Fruit fly (Drosophila melanogaster) whole organism, embryonic: Measurements from ENCODE around the gene nAChRbeta1.

Source experiments
- Asciz ChIP-seq: fragments of 200-800 bp; sonication (Bioruptor generic); optimal IDR thresholded peaks from 2 replicates; lab custom pipeline; 2017; ENCODE audit warnings: missing biosample characterization, mild to moderate bottlenecking, missing genetic modification characterization, missing genetic modification reagents
- Bteb2 ChIP-seq: fragments of 200-800 bp; sonication (Bioruptor generic); optimal IDR thresholded peaks from 2 replicates; lab custom pipeline; 2016; ENCODE audit warnings: missing biosample characterization, missing genetic modification characterization
- CG10431 ChIP-seq: fragments of 200-800 bp; sonication (Bioruptor generic); optimal IDR thresholded peaks from 3 replicates; lab custom pipeline; 2018; ENCODE audit warnings: missing biosample characterization, mild to moderate bottlenecking, missing genetic modification characterization
- CG10959 ChIP-seq: fragments of 200-800 bp; sonication (Bioruptor generic); IDR thresholded peaks from 2 replicates; pipeline ENCODE4 v1.3.6; 2022; ENCODE audit warnings: missing biosample characterization, missing genetic modification characterization
- CG10979 ChIP-seq: fragments of 200-800 bp; sonication (Bioruptor generic); optimal IDR thresholded peaks from 2 replicates; lab custom pipeline; 2018; ENCODE audit warnings: missing biosample characterization, mild to moderate bottlenecking, missing genetic modification characterization, moderate library complexity
- CG1233 ChIP-seq: fragments of 200-800 bp; sonication (Bioruptor generic); optimal IDR thresholded peaks from 4 replicates; lab custom pipeline; 2018; ENCODE audit warnings: missing biosample characterization, mild to moderate bottlenecking, missing genetic modification characterization
- CG12769 ChIP-seq: fragments of 200-800 bp; sonication (Bioruptor generic); optimal IDR thresholded peaks from 2 replicates; lab custom pipeline; 2019; ENCODE audit warnings: missing biosample characterization, mild to moderate bottlenecking, missing genetic modification characterization, moderate library complexity
- CG13296 ChIP-seq: fragments of 200-800 bp; sonication (Bioruptor generic); optimal IDR thresholded peaks from 3 replicates; lab custom pipeline; 2018; ENCODE audit warnings: missing biosample characterization, mild to moderate bottlenecking, missing genetic modification characterization
- CG15601 ChIP-seq: fragments of 200-800 bp; sonication (Bioruptor generic); optimal IDR thresholded peaks from 3 replicates; lab custom pipeline; 2019; ENCODE audit warnings: missing biosample characterization, mild to moderate bottlenecking, missing genetic modification characterization, moderate library complexity
- CG17912 ChIP-seq: fragments of 200-800 bp; sonication (Bioruptor generic); optimal IDR thresholded peaks from 2 replicates; lab custom pipeline; 2018; ENCODE audit warnings: missing biosample characterization, mild to moderate bottlenecking, missing genetic modification characterization
- CG18764 ChIP-seq: fragments of 200-800 bp; sonication (Bioruptor generic); optimal IDR thresholded peaks from 3 replicates; lab custom pipeline; 2016; ENCODE audit warnings: missing biosample characterization, missing genetic modification characterization
- CG2116 ChIP-seq: fragments of 200-800 bp; sonication (Bioruptor generic); optimal IDR thresholded peaks from 3 replicates; lab custom pipeline; 2018; ENCODE audit warnings: missing biosample characterization, mild to moderate bottlenecking, missing genetic modification characterization
- CG2712 ChIP-seq: fragments of 200-800 bp; optimal IDR thresholded peaks from 3 replicates; lab custom pipeline; 2019; ENCODE audit warnings: missing biosample characterization, mild to moderate bottlenecking, missing genetic modification characterization, moderate library complexity
- CG33557 ChIP-seq: fragments of 200-800 bp; sonication (Bioruptor generic); optimal IDR thresholded peaks from 2 replicates; lab custom pipeline; 2019; ENCODE audit warnings: missing biosample characterization, mild to moderate bottlenecking, missing genetic modification characterization, moderate library complexity
- CG4617 ChIP-seq: fragments of 200-800 bp; sonication (Bioruptor generic); optimal IDR thresholded peaks from 3 replicates; lab custom pipeline; 2016; ENCODE audit warnings: missing biosample characterization, missing genetic modification characterization, borderline replicate concordance
- CG4854 ChIP-seq: fragments of 200-800 bp; sonication (Bioruptor generic); optimal IDR thresholded peaks from 2 replicates; lab custom pipeline; 2016; ENCODE audit warnings: missing biosample characterization, missing genetic modification characterization, inconsistent platforms
- CG7928 ChIP-seq: fragments of 200-800 bp; sonication (Bioruptor generic); optimal IDR thresholded peaks from 2 replicates; lab custom pipeline; 2017; ENCODE audit warnings: missing biosample characterization, mild to moderate bottlenecking, missing genetic modification characterization
- CG7987 ChIP-seq: fragments of 200-800 bp; sonication (Bioruptor generic); optimal IDR thresholded peaks from 2 replicates; lab custom pipeline; 2018; ENCODE audit warnings: missing biosample characterization, mild to moderate bottlenecking, missing genetic modification characterization, moderate library complexity
- CG8089 ChIP-seq: fragments of 200-800 bp; sonication (Bioruptor generic); optimal IDR thresholded peaks from 3 replicates; lab custom pipeline; 2016; ENCODE audit warnings: missing biosample characterization, missing genetic modification characterization
- CG8765 ChIP-seq: fragments of 200-800 bp; sonication (Bioruptor generic); IDR thresholded peaks from 2 replicates; pipeline ENCODE4 v1.3.6; 2022; ENCODE audit warnings: missing biosample characterization, missing genetic modification characterization
- CHES-1-like ChIP-seq: fragments of 200-800 bp; sonication (Bioruptor generic); optimal IDR thresholded peaks from 2 replicates; lab custom pipeline; 2016; ENCODE audit warnings: missing biosample characterization, missing genetic modification characterization
- CkIIα-i1 ChIP-seq: fragments of 200-800 bp; sonication (Bioruptor generic); IDR thresholded peaks from 2 replicates; pipeline ENCODE4 v1.3.6; 2022; ENCODE audit warnings: missing biosample characterization, missing genetic modification characterization
- HLH4C ChIP-seq: fragments of 200-800 bp; sonication (Bioruptor generic); IDR thresholded peaks from 3 replicates; pipeline ENCODE4 v1.3.6; 2022; ENCODE audit warnings: missing biosample characterization, missing genetic modification characterization; ENCODE audit not compliant: partially characterized antibody
- Lpt ChIP-seq: fragments of >200 bp; optimal IDR thresholded peaks from 2 replicates; lab custom pipeline; 2018; ENCODE audit warnings: missing biosample characterization, missing genetic modification characterization
- Mes4 ChIP-seq: fragments of 200-800 bp; sonication (Bioruptor generic); optimal IDR thresholded peaks from 2 replicates; lab custom pipeline; 2016; ENCODE audit warnings: missing biosample characterization, missing genetic modification characterization
- NC2β ChIP-seq: fragments of 200-800 bp; sonication (Bioruptor generic); optimal IDR thresholded peaks from 2 replicates; lab custom pipeline; 2016; ENCODE audit warnings: missing biosample characterization, missing genetic modification characterization
- Opbp ChIP-seq: fragments of 200-800 bp; sonication (Bioruptor generic); IDR thresholded peaks from 3 replicates; pipeline ENCODE4 v1.3.6; 2022; ENCODE audit warnings: missing biosample characterization, missing genetic modification characterization; ENCODE audit not compliant: partially characterized antibody
- PHDP ChIP-seq: fragments of 200-800 bp; sonication (Bioruptor generic); optimal IDR thresholded peaks from 3 replicates; lab custom pipeline; 2018; ENCODE audit warnings: missing biosample characterization, mild to moderate bottlenecking, missing genetic modification characterization, moderate library complexity
- Ravus ChIP-seq: fragments of 200-800 bp; sonication (Bioruptor generic); IDR thresholded peaks from 2 replicates; pipeline ENCODE4 v1.3.6; 2022; ENCODE audit warnings: missing biosample characterization, missing genetic modification characterization
- Side ChIP-seq: fragments of 200-800 bp; sonication (Bioruptor generic); optimal IDR thresholded peaks from 2 replicates; lab custom pipeline; 2016; ENCODE audit warnings: missing biosample characterization, missing genetic modification characterization
- Sin3A ChIP-seq: fragments of >200 bp; optimal IDR thresholded peaks from 2 replicates; lab custom pipeline; 2018
- Six4 ChIP-seq: fragments of 200-800 bp; sonication (Bioruptor generic); optimal IDR thresholded peaks from 2 replicates; lab custom pipeline; 2016; ENCODE audit warnings: missing biosample characterization, missing genetic modification characterization
- ap ChIP-seq: fragments of 200-800 bp; sonication (Bioruptor generic); IDR thresholded peaks from 2 replicates; pipeline ENCODE4 v1.3.6; 2022; ENCODE audit warnings: missing biosample characterization, missing genetic modification characterization
- ara ChIP-seq: fragments of 200-800 bp; sonication (Bioruptor generic); IDR thresholded peaks from 2 replicates; pipeline ENCODE4 v1.3.6; 2022; ENCODE audit warnings: missing biosample characterization, missing genetic modification characterization
- bowl ChIP-seq: fragments of 200-800 bp; sonication (Bioruptor generic); IDR thresholded peaks from 2 replicates; pipeline ENCODE4 v1.3.6; 2022; ENCODE audit warnings: missing biosample characterization, missing genetic modification characterization
- corto ChIP-seq: fragments of 200-800 bp; sonication (Bioruptor generic); optimal IDR thresholded peaks from 2 replicates; lab custom pipeline; 2016; ENCODE audit warnings: missing biosample characterization, mild to moderate bottlenecking, missing genetic modification characterization, moderate library complexity
- danr ChIP-seq: fragments of 200-800 bp; sonication (Bioruptor generic); IDR thresholded peaks from 2 replicates; pipeline ENCODE4 v1.3.6; 2022; ENCODE audit warnings: missing biosample characterization, missing genetic modification characterization
- dmrt11E ChIP-seq: fragments of 200-800 bp; sonication (Bioruptor generic); optimal IDR thresholded peaks from 3 replicates; lab custom pipeline; 2018; ENCODE audit warnings: missing biosample characterization, mild to moderate bottlenecking, missing genetic modification characterization, moderate library complexity
- en ChIP-seq: fragments of 200-800 bp; sonication (Bioruptor generic); optimal IDR thresholded peaks from 2 replicates; lab custom pipeline; 2016; ENCODE audit warnings: missing biosample characterization, missing genetic modification characterization
- eve ChIP-seq, 2 experiments: fragments of >200 bp; optimal IDR thresholded peaks; 2 replicates each; lab custom pipeline; 2017; ENCODE audit warnings: missing biosample characterization in 2 of 2, missing genetic modification characterization in 2 of 2
- grn ChIP-seq: fragments of 200-800 bp; sonication (Bioruptor generic); optimal IDR thresholded peaks from 3 replicates; lab custom pipeline; 2017; ENCODE audit warnings: missing biosample characterization, missing genetic modification characterization
- gro ChIP-seq: fragments of 200-800 bp; sonication (Bioruptor generic); optimal IDR thresholded peaks from 2 replicates; lab custom pipeline; 2016; ENCODE audit warnings: missing biosample characterization, missing genetic modification characterization
- h ChIP-seq: fragments of >200 bp; optimal IDR thresholded peaks from 2 replicates; lab custom pipeline; 2017
- ham ChIP-seq: fragments of 200-800 bp; sonication (Bioruptor generic); IDR thresholded peaks from 2 replicates; pipeline ENCODE4 v1.3.6; 2022; ENCODE audit warnings: missing biosample characterization, missing genetic modification characterization
- nmo ChIP-seq: fragments of 200-800 bp; sonication (Bioruptor generic); optimal IDR thresholded peaks from 2 replicates; lab custom pipeline; 2018; ENCODE audit warnings: missing biosample characterization, mild to moderate bottlenecking, missing genetic modification characterization, moderate library complexity
- nom ChIP-seq: fragments of 200-800 bp; sonication (Bioruptor generic); optimal IDR thresholded peaks from 2 replicates; lab custom pipeline; 2017; ENCODE audit warnings: missing biosample characterization, missing genetic modification characterization, mild to moderate bottlenecking, moderate library complexity, missing genetic modification reagents
- odd ChIP-seq: fragments of 200-800 bp; sonication (Bioruptor generic); optimal IDR thresholded peaks from 2 replicates; lab custom pipeline; 2017; ENCODE audit warnings: missing biosample characterization, mild to moderate bottlenecking, missing genetic modification characterization
- phol ChIP-seq: fragments of 200-800 bp; sonication (Bioruptor generic); optimal IDR thresholded peaks from 3 replicates; lab custom pipeline; 2018; ENCODE audit warnings: missing biosample characterization, mild to moderate bottlenecking, missing genetic modification characterization, moderate library complexity
- rib ChIP-seq: fragments of 200-800 bp; sonication (Bioruptor generic); IDR thresholded peaks from 2 replicates; pipeline ENCODE4 v1.3.6; 2022; ENCODE audit warnings: missing biosample characterization, missing genetic modification characterization
- toy ChIP-seq: fragments of 200-800 bp; sonication (Bioruptor generic); IDR thresholded peaks from 2 replicates; pipeline ENCODE4 v1.3.6; 2022; ENCODE audit warnings: missing biosample characterization, missing genetic modification characterization
- yki ChIP-seq: fragments of >200 bp; optimal IDR thresholded peaks from 3 replicates; lab custom pipeline; 2018
- z ChIP-seq: fragments of 200-800 bp; sonication (Bioruptor generic); IDR thresholded peaks from 3 replicates; pipeline ENCODE4 v1.3.6; 2022; ENCODE audit warnings: missing biosample characterization, missing genetic modification characterization

The nAChRbeta1 gene

DNA sequence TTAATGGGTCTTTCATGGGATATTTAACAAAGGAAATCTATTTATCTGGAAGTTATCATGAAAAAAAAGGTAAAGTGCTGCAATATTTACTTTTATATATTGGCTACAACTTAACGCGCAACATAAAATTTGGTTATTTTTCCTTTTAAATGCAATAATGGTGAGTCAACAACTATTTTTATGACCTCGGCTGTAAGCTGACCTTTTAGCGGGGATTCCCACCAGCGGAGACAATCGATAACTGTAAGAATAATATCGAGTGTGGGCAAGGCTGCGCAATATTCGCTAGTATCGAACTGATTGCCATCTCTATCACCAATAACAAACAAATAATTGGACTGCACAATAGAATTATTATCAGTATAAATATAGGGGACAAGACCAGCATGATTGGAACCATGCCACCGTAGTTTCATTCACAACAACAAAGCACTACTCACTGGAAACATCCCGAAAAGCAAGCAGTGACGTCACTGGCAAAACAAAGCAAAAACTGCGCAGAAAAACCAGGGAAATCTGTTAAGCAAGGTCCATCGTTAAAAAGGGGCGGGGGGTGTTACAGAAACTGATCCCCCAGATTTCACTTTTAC lies 25.9 kb upstream of the nAChRbeta1 start, which contains the start of gene Syx17 (continued):
- peak; percentile 65 for TF ChIP-seq CG15601 (tag; lab: Kevin White, UChicago)
- peak; percentile 86 for TF ChIP-seq CG2116 (GFP tag; lab: Kevin White, UChicago)
- TF ChIP-seq corto (GFP tag; lab: Kevin White, UChicago) = peak; percentile 4
- TF ChIP-seq CG7987 (GFP tag; lab: Kevin White, UChicago) = peak; percentile 60
- peak; percentile 93 for TF ChIP-seq Opbp (GFP tag; lab: Robert Waterston, UW)
- no peak for TF ChIP-seq toy (GFP tag; lab: Robert Waterston, UW)
- TF ChIP-seq CG33557 (GFP tag; lab: Kevin White, UChicago) = no peak
- no peak for TF ChIP-seq gro (GFP tag; lab: Kevin White, UChicago)
- peak; percentile 87 for TF ChIP-seq CHES-1-like (GFP tag; lab: Kevin White, UChicago)
- no peak for TF ChIP-seq CG17912
- TF ChIP-seq Ravus (GFP tag; lab: Robert Waterston, UW) = no peak
- peak; percentile 58 for TF ChIP-seq CG7928 (GFP tag; lab: Kevin White, UChicago)
- no peak for TF ChIP-seq CG10959 (GFP tag; lab: Robert Waterston, UW)
- TF ChIP-seq HLH4C (GFP tag; lab: Robert Waterston, UW) = peak; percentile 85
- TF ChIP-seq Sin3A (lab: Kevin White, UChicago) = peak; percentile 53
- TF ChIP-seq CkIIα-i1 (GFP tag; lab: Robert Waterston, UW) = no peak
- TF ChIP-seq CG8765 = no peak
- peak; percentile 78 for TF ChIP-seq CG12769 (tag; lab: Kevin White, UChicago)
- TF ChIP-seq CG4617 (GFP tag; lab: Kevin White, UChicago) = peak; percentile 89
- no peak for TF ChIP-seq en (GFP tag; lab: Kevin White, UChicago)
- peak; percentile 6 for TF ChIP-seq nom (GFP tag; lab: Kevin White, UChicago)
- TF ChIP-seq NC2β = peak; percentile 65
- TF ChIP-seq PHDP = peak; percentile 49
- peak; percentile 48 for TF ChIP-seq Mes4 (GFP tag; lab: Kevin White, UChicago)
- TF ChIP-seq Lpt (GFP tag; lab: Kevin White, UChicago) = no peak
- TF ChIP-seq CG1233 (GFP tag; lab: Kevin White, UChicago) = peak; percentile 50
- TF ChIP-seq Asciz = peak; percentile 49
- TF ChIP-seq Bteb2 (GFP tag; lab: Kevin White, UChicago) = peak; percentile 33
- TF ChIP-seq yki (lab: Kevin White, UChicago) = no peak
- TF ChIP-seq ham (GFP tag; lab: Robert Waterston, UW) = no peak
- TF ChIP-seq grn (GFP tag; lab: Kevin White, UChicago) = peak; percentile 53
- TF ChIP-seq Side (GFP tag; lab: Kevin White, UChicago) = peak; percentile 59
- TF ChIP-seq z = no peak
- no peak for TF ChIP-seq odd (GFP tag; lab: Kevin White, UChicago)
- no peak for TF ChIP-seq bowl (GFP tag; lab: Robert Waterston, UW)
- peak; percentile 76; the same call in 1 of the 2 replicates for TF ChIP-seq rib (GFP tag; lab: Robert Waterston, UW)
- no peak for TF ChIP-seq ap
- TF ChIP-seq nmo = peak; percentile 73
- peak in 1 of 2 experiments; percentile 65 for TF ChIP-seq eve (GFP tag; optimal IDR thresholded peaks at IDR 0.05; lab: Kevin White, UChicago)
- TF ChIP-seq Six4 (GFP tag; lab: Kevin White, UChicago) = peak; percentile 55
- TF ChIP-seq CG10979 = peak; percentile 64
- TF ChIP-seq dmrt11E = peak; percentile 54
- TF ChIP-seq ara (GFP tag; lab: Robert Waterston, UW) = peak; percentile 6; the same call in 1 of the 2 replicates
- peak; percentile 59 for TF ChIP-seq phol (tag; lab: Kevin White, UChicago)
- no peak for TF ChIP-seq CG8089
- TF ChIP-seq CG2712 (tag; lab: Kevin White, UChicago) = peak; percentile 67
- no peak for TF ChIP-seq CG10431
- TF ChIP-seq CG13296 = no peak
- peak; percentile 38 for TF ChIP-seq CG18764
- peak; percentile 62 for TF ChIP-seq CG4854 (GFP tag; lab: Kevin White, UChicago)
- no peak for TF ChIP-seq h (lab: Kevin White, UChicago)
- peak; percentile 17; the same call in 1 of the 2 replicates for TF ChIP-seq danr (GFP tag; lab: Robert Waterston, UW)
